Worm (Caenorhabditis elegans) whole organism, late embryonic: Measurements from ENCODE around the gene srz-72.

Experiments used
- C38D4.7 ChIP-seq: fragments of 200-800 bp; sonication (Bioruptor generic); optimal IDR thresholded peaks from 2 replicates; lab custom pipeline; 2018; ENCODE audit warnings: mild to moderate bottlenecking, missing genetic modification characterization, moderate library complexity, missing compliant biosample characterization
- F13H6.1 ChIP-seq: sonication (generic microtip); optimal IDR thresholded peaks from 2 replicates; lab custom pipeline; 2016; ENCODE audit warnings: missing genetic modification characterization, missing compliant biosample characterization
- K02D7.2 ChIP-seq: sonication (generic microtip); optimal IDR thresholded peaks from 2 replicates; lab custom pipeline; 2017; ENCODE audit warnings: mild to moderate bottlenecking, missing genetic modification characterization, missing compliant biosample characterization
- K09A11.1 ChIP-seq: sonication (generic microtip); optimal IDR thresholded peaks from 2 replicates; lab custom pipeline; 2017; ENCODE audit warnings: antibody characterized with exemption, mild to moderate bottlenecking, missing genetic modification characterization, missing compliant biosample characterization; ENCODE audit not compliant: insufficient read depth
- T23F11.4 ChIP-seq: fragments of 200-800 bp; sonication (Bioruptor generic); optimal IDR thresholded peaks from 2 replicates; lab custom pipeline; 2018; ENCODE audit warnings: mild to moderate bottlenecking, missing genetic modification characterization, missing compliant biosample characterization
- Y22D7AL.16 ChIP-seq: sonication (generic microtip); optimal IDR thresholded peaks from 2 replicates; lab custom pipeline; 2016; ENCODE audit warnings: missing genetic modification characterization, missing compliant biosample characterization
- ama-1 ChIP-seq: fragments of 150-350 bp; optimal IDR thresholded peaks from 2 replicates; lab custom pipeline; 2014
- ceh-2 ChIP-seq: sonication (generic microtip); optimal IDR thresholded peaks from 2 replicates; lab custom pipeline; 2016; ENCODE audit warnings: missing genotype, missing genetic modification characterization, missing compliant biosample characterization
- ceh-30 ChIP-seq: fragments of 150-350 bp; optimal IDR thresholded peaks from 2 replicates; lab custom pipeline; 2014; ENCODE audit warnings: missing biosample characterization, missing genetic modification characterization
- ceh-34 ChIP-seq: sonication (generic microtip); optimal IDR thresholded peaks from 2 replicates; lab custom pipeline; 2016; ENCODE audit warnings: mild to moderate bottlenecking, missing genetic modification characterization, missing compliant biosample characterization
- ceh-45 ChIP-seq: fragments of 200-800 bp; sonication (Bioruptor generic); IDR thresholded peaks from 2 replicates; pipeline ENCODE4 v1.3.6; 2022; ENCODE audit warnings: missing genetic modification reagents, missing genetic modification characterization, missing compliant biosample characterization
- ceh-48 ChIP-seq: sonication (generic microtip); optimal IDR thresholded peaks from 2 replicates; lab custom pipeline; 2016; ENCODE audit warnings: missing genetic modification characterization, inconsistent platforms, missing compliant biosample characterization
- ceh-6 ChIP-seq: fragments of 200-800 bp; sonication (Bioruptor generic); optimal IDR thresholded peaks from 2 replicates; lab custom pipeline; 2018; ENCODE audit warnings: mild to moderate bottlenecking, missing genetic modification characterization, missing compliant biosample characterization
- ceh-9 ChIP-seq: sonication (generic microtip); optimal IDR thresholded peaks from 2 replicates; lab custom pipeline; 2016; ENCODE audit warnings: mild to moderate bottlenecking, missing genetic modification characterization, inconsistent platforms, missing compliant biosample characterization
- dve-1 ChIP-seq: sonication (generic microtip); optimal IDR thresholded peaks from 2 replicates; lab custom pipeline; 2017; ENCODE audit warnings: antibody characterized with exemption, mild to moderate bottlenecking, missing genetic modification characterization, missing compliant biosample characterization
- elt-2 ChIP-seq: sonication (generic microtip); optimal IDR thresholded peaks from 2 replicates; lab custom pipeline; 2016; ENCODE audit warnings: missing genetic modification reagents, missing genetic modification characterization, missing compliant biosample characterization
- ets-4 ChIP-seq: sonication (generic microtip); optimal IDR thresholded peaks from 2 replicates; lab custom pipeline; 2016; ENCODE audit warnings: missing genetic modification characterization, missing compliant biosample characterization
- eyg-1 ChIP-seq: sonication (generic microtip); optimal IDR thresholded peaks from 2 replicates; lab custom pipeline; 2016; ENCODE audit warnings: missing genotype, missing genetic modification characterization, missing compliant biosample characterization
- fkh-10 ChIP-seq: fragments of 150-350 bp; optimal IDR thresholded peaks from 2 replicates; lab custom pipeline; 2014; ENCODE audit warnings: missing biosample characterization, missing genetic modification reagents, missing genetic modification characterization
- fkh-6 ChIP-seq: sonication (generic microtip); optimal IDR thresholded peaks from 2 replicates; lab custom pipeline; 2016; ENCODE audit warnings: missing genetic modification characterization, missing compliant biosample characterization
- gmeb-2 ChIP-seq: sonication (generic microtip); optimal IDR thresholded peaks from 2 replicates; lab custom pipeline; 2016; ENCODE audit warnings: missing genetic modification characterization, inconsistent platforms, missing compliant biosample characterization
- hlh-15 ChIP-seq: sonication (generic microtip); optimal IDR thresholded peaks from 2 replicates; lab custom pipeline; 2016; ENCODE audit warnings: missing genetic modification characterization, missing compliant biosample characterization
- hlh-30 ChIP-seq: sonication (generic microtip); optimal IDR thresholded peaks from 2 replicates; lab custom pipeline; 2017; ENCODE audit warnings: antibody characterized with exemption, missing genetic modification characterization, missing compliant biosample characterization; ENCODE audit not compliant: insufficient read depth
- hlh-6 ChIP-seq: sonication (generic microtip); optimal IDR thresholded peaks from 2 replicates; lab custom pipeline; 2016; ENCODE audit warnings: missing genotype, missing genetic modification characterization, missing compliant biosample characterization
- hlh-8 ChIP-seq: sonication (generic microtip); optimal IDR thresholded peaks from 2 replicates; lab custom pipeline; 2016; ENCODE audit warnings: missing genotype, missing genetic modification characterization, missing compliant biosample characterization
- lin-11 ChIP-seq: fragments of 200-800 bp; sonication (Bioruptor generic); optimal IDR thresholded peaks from 2 replicates; lab custom pipeline; 2018; ENCODE audit warnings: mild to moderate bottlenecking, missing genetic modification characterization, missing compliant biosample characterization
- mec-3 ChIP-seq: sonication (generic microtip); optimal IDR thresholded peaks from 2 replicates; lab custom pipeline; 2016; ENCODE audit warnings: borderline replicate concordance, missing genetic modification characterization, missing compliant biosample characterization
- nhr-11 ChIP-seq: fragments of 150-350 bp; optimal IDR thresholded peaks from 2 replicates; lab custom pipeline; 2014; ENCODE audit warnings: missing biosample characterization, missing genetic modification characterization
- nhr-232 ChIP-seq: sonication (generic microtip); optimal IDR thresholded peaks from 2 replicates; lab custom pipeline; 2016; ENCODE audit warnings: missing genetic modification characterization, missing compliant biosample characterization
- npax-4 ChIP-seq: sonication (generic microtip); optimal IDR thresholded peaks from 2 replicates; lab custom pipeline; 2016; ENCODE audit warnings: missing genetic modification characterization, missing compliant biosample characterization
- pag-3 ChIP-seq: sonication (generic microtip); optimal IDR thresholded peaks from 2 replicates; lab custom pipeline; 2016; ENCODE audit warnings: missing compliant biosample characterization, missing genetic modification characterization, borderline replicate concordance
- pax-1 ChIP-seq: fragments of 150-350 bp; optimal IDR thresholded peaks from 2 replicates; lab custom pipeline; 2014; ENCODE audit warnings: missing biosample characterization, missing genetic modification characterization
- pha-2 ChIP-seq: sonication (generic microtip); optimal IDR thresholded peaks from 2 replicates; lab custom pipeline; 2017; ENCODE audit warnings: mild to moderate bottlenecking, missing genetic modification characterization, missing compliant biosample characterization
- pha-4 ChIP-seq: fragments of 150-350 bp; optimal IDR thresholded peaks from 2 replicates; lab custom pipeline; 2018; ENCODE audit warnings: missing biosample characterization, missing genetic modification reagents, missing genetic modification characterization
- pros-1 ChIP-seq: fragments of 150-350 bp; optimal IDR thresholded peaks from 2 replicates; lab custom pipeline; 2014; ENCODE audit warnings: missing biosample characterization, missing genetic modification reagents, missing genetic modification characterization
- ref-2 ChIP-seq: sonication (generic microtip); optimal IDR thresholded peaks from 2 replicates; lab custom pipeline; 2016; ENCODE audit warnings: missing genetic modification characterization, missing compliant biosample characterization
- sdc-2 ChIP-seq: sonication (generic microtip); optimal IDR thresholded peaks from 2 replicates; lab custom pipeline; 2016; ENCODE audit warnings: missing genotype, missing genetic modification characterization, missing compliant biosample characterization
- sox-2 ChIP-seq: fragments of 200-800 bp; sonication (Bioruptor generic); IDR thresholded peaks from 2 replicates; pipeline ENCODE4 v1.3.6; 2022; ENCODE audit warnings: missing genetic modification reagents, missing genetic modification characterization, missing compliant biosample characterization
- sox-4 ChIP-seq: sonication (generic microtip); optimal IDR thresholded peaks from 2 replicates; lab custom pipeline; 2017; ENCODE audit warnings: mild to moderate bottlenecking, missing genetic modification characterization, inconsistent platforms, missing compliant biosample characterization
- ttx-3 ChIP-seq: sonication (generic microtip); optimal IDR thresholded peaks from 2 replicates; lab custom pipeline; 2016; ENCODE audit warnings: missing genetic modification reagents, missing genetic modification characterization, missing compliant biosample characterization
- unc-55 ChIP-seq: sonication (generic microtip); optimal IDR thresholded peaks from 2 replicates; lab custom pipeline; 2017; ENCODE audit warnings: missing biosample characterization, missing genetic modification reagents, missing genetic modification characterization
- unc-86 ChIP-seq: sonication (generic microtip); optimal IDR thresholded peaks from 2 replicates; lab custom pipeline; 2016; ENCODE audit warnings: missing genetic modification characterization, missing compliant biosample characterization
- zip-5 ChIP-seq: sonication (generic microtip); optimal IDR thresholded peaks from 2 replicates; lab custom pipeline; 2016; ENCODE audit warnings: missing genetic modification characterization, missing compliant biosample characterization
- ztf-16 ChIP-seq: sonication (generic microtip); optimal IDR thresholded peaks from 2 replicates; lab custom pipeline; 2017; ENCODE audit warnings: missing genetic modification characterization, missing compliant biosample characterization

srz-72 gene

DNA sequence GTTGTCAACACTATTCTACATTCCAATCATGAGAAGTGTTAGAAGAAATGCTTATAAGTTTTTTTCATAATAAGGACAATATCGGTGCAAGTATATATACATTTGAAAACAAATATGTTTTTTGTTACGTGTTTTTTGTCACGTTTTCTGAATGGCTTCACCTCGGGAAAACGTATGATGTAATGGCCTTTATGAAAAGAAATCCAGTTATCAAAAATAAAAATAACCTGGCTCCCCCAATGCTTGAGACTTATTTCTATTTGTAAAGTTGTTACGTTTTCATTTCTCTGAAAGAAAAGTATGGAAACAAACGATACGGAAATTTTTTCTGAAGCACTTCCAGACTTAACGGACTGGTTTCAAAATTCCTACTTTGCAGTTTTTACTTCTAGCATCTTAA is at the start of gene srz-72:
Gene srz-72, plus strand, starts transcription at position 301 of the 400 bp plus-strand sequence.
- TF ChIP-seq dve-1 (tag; lab: Kevin White, UChicago) (no peak), ceh-48 (tag; lab: Kevin White, UChicago) (no peak), elt-2 (tag; lab: Kevin White, UChicago) (no peak), npax-4 (tag; lab: Kevin White, UChicago) (no peak), sox-2 (no peak), ama-1 (lab: Kevin White, UChicago) (no peak), hlh-15 (tag; lab: Kevin White, UChicago) (no peak), ets-4 (tag; lab: Kevin White, UChicago) (no peak), C38D4.7 (no peak), hlh-8 (tag; lab: Kevin White, UChicago) (no peak), K02D7.2 (tag; lab: Kevin White, UChicago) (no peak), ceh-34 (no peak), sdc-2 (tag; lab: Kevin White, UChicago) (no peak), gmeb-2 (tag; lab: Kevin White, UChicago) (no peak), ceh-9 (tag; lab: Kevin White, UChicago) (no peak)

DNA sequence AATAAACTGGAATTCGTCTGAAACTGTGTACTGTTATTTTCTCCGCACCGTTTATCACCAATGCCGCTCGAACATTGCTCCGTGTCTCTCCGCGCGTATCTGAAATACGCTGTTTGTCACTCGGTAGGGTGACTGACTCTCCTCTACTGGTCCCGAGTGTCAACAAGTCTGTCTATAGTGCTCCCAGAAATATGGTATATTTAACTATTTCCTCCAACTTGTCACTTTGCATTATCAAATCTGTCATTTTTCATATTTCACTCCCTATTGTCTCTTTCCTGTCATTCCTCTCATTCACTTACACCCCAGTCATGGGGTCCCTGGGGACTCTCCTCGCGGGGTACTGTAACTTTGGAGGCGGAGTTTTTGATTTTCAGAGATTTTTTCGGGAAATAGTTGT is 44.5 kb upstream of the srz-72 start, which contains the start of gene hlh-17:
Gene hlh-17, plus strand, starts transcription at position 301 of the 400 bp plus-strand sequence.
- TF ChIP-seq pha-2 (no peak), T23F11.4 (no peak), unc-86 (tag; lab: Kevin White, UChicago) (no peak), pag-3 (tag; lab: Kevin White, UChicago) (no peak), hlh-8 (tag; lab: Kevin White, UChicago) (no peak), lin-11 (tag; lab: Kevin White, UChicago) (no peak), ztf-16 (tag; lab: Kevin White, UChicago) (no peak), ets-4 (tag; lab: Kevin White, UChicago) (no peak), Y22D7AL.16 (tag; lab: Kevin White, UChicago) (no peak), F13H6.1 (tag; lab: Kevin White, UChicago) (no peak), ref-2 (tag; lab: Kevin White, UChicago) (no peak), ceh-45 (no peak), nhr-232 (tag; lab: Kevin White, UChicago) (no peak), ceh-2 (tag; lab: Kevin White, UChicago) (no peak), fkh-6 (tag; lab: Kevin White, UChicago) (no peak), hlh-6 (tag; lab: Kevin White, UChicago) (no peak)

DNA sequence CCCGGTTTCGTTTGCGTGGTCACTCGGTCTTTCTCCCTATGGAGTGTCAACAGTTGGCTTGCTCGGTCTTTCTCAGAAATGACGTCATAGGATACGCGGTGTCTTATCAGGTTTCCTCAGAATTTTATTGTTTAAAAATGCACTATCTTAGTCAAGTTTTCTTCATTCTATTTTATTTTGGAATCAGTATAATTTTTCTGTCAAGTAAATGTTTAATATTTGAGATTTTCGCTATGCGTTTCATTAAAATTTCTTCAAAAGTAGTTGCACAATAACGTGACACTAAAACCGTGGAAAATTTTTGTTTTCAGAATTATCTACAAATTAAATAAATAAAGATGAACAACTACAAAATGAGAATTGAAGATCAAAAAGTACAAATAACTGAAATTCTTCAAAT is 41.6 kb upstream of the srz-72 start, which contains the start of gene hlh-31:
Gene hlh-31, plus strand, starts transcription at position 301 of the 400 bp plus-strand sequence.
- TF ChIP-seq hlh-30 (tag; lab: Kevin White, UChicago) = no peak
- no peak for TF ChIP-seq ceh-9 (tag; lab: Kevin White, UChicago)
- no peak for TF ChIP-seq pha-4 (tag; lab: Kevin White, UChicago)
- no peak for TF ChIP-seq sox-2
- no peak for TF ChIP-seq pha-2
- no peak for TF ChIP-seq K09A11.1 (tag; lab: Kevin White, UChicago)
- no peak for TF ChIP-seq fkh-10

DNA sequence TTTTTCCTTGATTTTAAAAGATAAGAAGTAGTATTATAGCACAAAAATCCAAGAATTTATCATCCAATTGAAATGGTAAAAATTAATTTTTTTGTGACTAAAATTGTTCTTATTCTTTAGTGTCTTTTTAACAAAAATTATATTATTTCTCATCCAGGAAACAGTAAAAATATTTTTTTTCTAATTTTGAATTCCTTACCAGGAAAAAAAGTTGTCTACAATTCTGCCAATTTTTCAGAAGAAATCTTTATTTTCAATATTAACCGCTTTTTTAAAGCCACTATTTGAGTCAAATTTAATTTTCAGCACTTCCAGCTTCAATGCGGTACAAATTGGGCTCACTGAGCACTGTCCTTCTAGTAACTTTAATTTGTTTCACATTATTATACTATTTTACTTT is 28.0 kb upstream of the srz-72 start, which contains the start of gene F38C2.4:
Gene F38C2.4, plus strand, starts transcription at position 301 of the 400 bp plus-strand sequence.
- no peak for TF ChIP-seq ttx-3 (tag; lab: Kevin White, UChicago)
- no peak for TF ChIP-seq sox-4
- no peak for TF ChIP-seq pros-1 (tag; lab: Kevin White, UChicago)
- no peak for TF ChIP-seq ref-2 (tag; lab: Kevin White, UChicago)
- TF ChIP-seq pha-2 = no peak
- no peak for TF ChIP-seq sdc-2 (tag; lab: Kevin White, UChicago)
- TF ChIP-seq ceh-6 (GFP tag; lab: Kevin White, UChicago) = no peak
- no peak for TF ChIP-seq ceh-30 (tag; lab: Kevin White, UChicago)
- TF ChIP-seq K02D7.2 (tag; lab: Kevin White, UChicago) = no peak
- no peak for TF ChIP-seq eyg-1 (tag; lab: Kevin White, UChicago)
- no peak for TF ChIP-seq fkh-10
- TF ChIP-seq pax-1 (tag; lab: Kevin White, UChicago) = no peak
- no peak for TF ChIP-seq mec-3 (tag; lab: Kevin White, UChicago)
- no peak for TF ChIP-seq hlh-6 (tag; lab: Kevin White, UChicago)
- TF ChIP-seq unc-55 (GFP tag; lab: Kevin White, UChicago) = no peak
- no peak for TF ChIP-seq sox-2
- no peak for TF ChIP-seq zip-5
- no peak for TF ChIP-seq ets-4 (tag; lab: Kevin White, UChicago)
- TF ChIP-seq ceh-2 (tag; lab: Kevin White, UChicago) = no peak
- no peak for TF ChIP-seq nhr-11 (tag; lab: Kevin White, UChicago)
